Worm (Caenorhabditis elegans) whole organism, L4 larva: ENCODE measurements around the gene ctl-3.

Experiments used
- R02D3.7 ChIP-seq: fragments of 150-350 bp; sonication (generic microtip); optimal IDR thresholded peaks from 3 replicates; lab custom pipeline; 2014; ENCODE audit warnings: missing biosample characterization, missing genetic modification characterization
- ZK337.2 ChIP-seq: fragments of 200-800 bp; sonication (Bioruptor generic); IDR thresholded peaks from 2 replicates; pipeline ENCODE4 v1.3.6; 2022; ENCODE audit warnings: missing genetic modification reagents, missing genetic modification characterization, missing compliant biosample characterization
- ceh-82 ChIP-seq: sonication (generic microtip); optimal IDR thresholded peaks from 2 replicates; lab custom pipeline; 2017; ENCODE audit warnings: missing biosample characterization, missing genetic modification characterization
- fkh-10 ChIP-seq: fragments of 150-350 bp; optimal IDR thresholded peaks from 2 replicates; lab custom pipeline; 2014; ENCODE audit warnings: missing biosample characterization, missing genetic modification reagents, missing genetic modification characterization
- lsy-2 ChIP-seq, 2 experiments: fragments of 150-350 bp in 1 of 2; sonication (generic microtip) in 1 of 2; optimal IDR thresholded peaks; 2 replicates each; lab custom pipeline; 2014 to 2017; ENCODE audit warnings: missing biosample characterization in 2 of 2, missing genetic modification characterization in 2 of 2
- mep-1 ChIP-seq: fragments of 150-350 bp; sonication (generic microtip); optimal IDR thresholded peaks from 3 replicates; lab custom pipeline; 2014; ENCODE audit warnings: missing biosample characterization, missing genetic modification characterization
- nhr-10 ChIP-seq: fragments of 150-350 bp; optimal IDR thresholded peaks from 2 replicates; lab custom pipeline; 2014; ENCODE audit warnings: missing biosample characterization, missing genetic modification characterization
- nhr-11 ChIP-seq: fragments of 150-350 bp; optimal IDR thresholded peaks from 2 replicates; lab custom pipeline; 2014; ENCODE audit warnings: missing biosample characterization, missing genetic modification characterization
- nhr-41 ChIP-seq: fragments of 200-800 bp; sonication (Bioruptor generic); IDR thresholded peaks from 2 replicates; pipeline ENCODE4 v1.3.6; 2022; ENCODE audit warnings: missing genetic modification reagents, missing genetic modification characterization, missing compliant biosample characterization
- nhr-6 ChIP-seq: fragments of 150-350 bp; optimal IDR thresholded peaks from 2 replicates; lab custom pipeline; 2014; ENCODE audit warnings: missing biosample characterization, missing genetic modification characterization

- no peak for TF ChIP-seq nhr-6 (tag; lab: Kevin White, UChicago)
- no peak for TF ChIP-seq ZK337.2 (GFP tag; lab: Robert Waterston, UW)
- TF ChIP-seq nhr-10 (tag; lab: Kevin White, UChicago): no peak
- no peak for TF ChIP-seq nhr-11 (tag; lab: Kevin White, UChicago)
- TF ChIP-seq lsy-2 (tag; optimal IDR thresholded peaks at IDR 0.05; lab: Kevin White, UChicago): no peak
- no peak for TF ChIP-seq nhr-41
- TF ChIP-seq ceh-82 (tag; lab: Kevin White, UChicago): no peak
- no peak for TF ChIP-seq mep-1 (tag; lab: Kevin White, UChicago)
- TF ChIP-seq R02D3.7 (tag; lab: Kevin White, UChicago): no peak
- no peak for TF ChIP-seq fkh-10 (GFP tag; lab: Kevin White, UChicago)
Measured at ce11 chrII:14276409-14276808, 34.2 kb downstream of the ctl-3 start, which contains the start of gene Y54G11A.3.
